Fruit fly (Drosophila melanogaster) whole organism, wandering third instar larva: Measurements from ENCODE around the gene spri.

Experiments used
- CG9705 ChIP-seq: fragments of 200-800 bp; sonication (Bioruptor generic); optimal IDR thresholded peaks from 2 replicates; lab custom pipeline; 2018; ENCODE audit warnings: missing biosample characterization, mild to moderate bottlenecking, missing genetic modification characterization
- Dfd ChIP-seq: fragments of >200 bp; optimal IDR thresholded peaks from 2 replicates; lab custom pipeline; 2017; ENCODE audit warnings: missing biosample characterization, missing genetic modification characterization
- Hr78 ChIP-seq: fragments of >200 bp; optimal IDR thresholded peaks from 2 replicates; lab custom pipeline; 2017; ENCODE audit warnings: missing biosample characterization, missing genetic modification characterization
- Hr83 ChIP-seq: fragments of 200-300 bp; sonication (Bioruptor generic); optimal IDR thresholded peaks from 2 replicates; lab custom pipeline; 2016; ENCODE audit warnings: missing biosample characterization, mild to moderate bottlenecking, missing genetic modification characterization, moderate library complexity; ENCODE audit not compliant: poor library complexity, severe bottlenecking
- fru ChIP-seq: fragments of 200-800 bp; sonication (Bioruptor generic); optimal IDR thresholded peaks from 3 replicates; lab custom pipeline; 2016; ENCODE audit warnings: missing biosample characterization, mild to moderate bottlenecking, missing genetic modification characterization
- h ChIP-seq: fragments of 200-800 bp; sonication (Bioruptor generic); optimal IDR thresholded peaks from 3 replicates; lab custom pipeline; 2016; ENCODE audit warnings: missing biosample characterization, mild to moderate bottlenecking, missing genetic modification characterization
- pan ChIP-seq: fragments of >200 bp; optimal IDR thresholded peaks from 2 replicates; lab custom pipeline; 2017
- psq ChIP-seq: fragments of 200-800 bp; sonication (Bioruptor generic); optimal IDR thresholded peaks from 3 replicates; lab custom pipeline; 2017; ENCODE audit warnings: missing biosample characterization, mild to moderate bottlenecking, missing genetic modification characterization, moderate library complexity
- rgr ChIP-seq: fragments of 200-800 bp; sonication (Bioruptor generic); optimal IDR thresholded peaks from 3 replicates; lab custom pipeline; 2016; ENCODE audit warnings: missing biosample characterization, mild to moderate bottlenecking, missing genetic modification characterization
- sage ChIP-seq: fragments of 200-800 bp; sonication (Bioruptor generic); optimal IDR thresholded peaks from 2 replicates; lab custom pipeline; 2016; ENCODE audit warnings: missing biosample characterization, mild to moderate bottlenecking, missing genetic modification characterization
- usp ChIP-seq: fragments of >200 bp; optimal IDR thresholded peaks from 2 replicates; lab custom pipeline; 2017; ENCODE audit warnings: missing biosample characterization, missing genetic modification characterization

dm6 chrX:10564145-10564544, 21.1 kb downstream of the spri start:
- TF ChIP-seq Dfd (GFP tag; lab: Kevin White, UChicago): no peak
- no peak for TF ChIP-seq fru
- TF ChIP-seq sage (GFP tag; lab: Kevin White, UChicago): no peak
- TF ChIP-seq h: no peak
- TF ChIP-seq Hr83 (GFP tag; lab: Kevin White, UChicago): no peak
- TF ChIP-seq pan (lab: Kevin White, UChicago): no peak
- no peak for TF ChIP-seq psq (GFP tag; lab: Kevin White, UChicago)
- TF ChIP-seq Hr78 (GFP tag; lab: Kevin White, UChicago): no peak
- no peak for TF ChIP-seq rgr (GFP tag; lab: Kevin White, UChicago)
- TF ChIP-seq CG9705 (GFP tag; lab: Kevin White, UChicago): no peak
- TF ChIP-seq usp: no peak
